Worm (Caenorhabditis elegans) whole organism, L3 larva: ENCODE data around the gene clu-1.

Source experiments
- R02D3.7 ChIP-seq: fragments of 150-350 bp; optimal IDR thresholded peaks from 2 replicates; lab custom pipeline; 2014; ENCODE audit warnings: missing biosample characterization, missing genetic modification characterization
- ama-1 ChIP-seq: fragments of 150-350 bp; optimal IDR thresholded peaks from 2 replicates; lab custom pipeline; 2018
- ceh-82 ChIP-seq: fragments of 150-350 bp; optimal IDR thresholded peaks from 2 replicates; lab custom pipeline; 2014; ENCODE audit warnings: missing biosample characterization, missing genetic modification characterization
- ceh-9 ChIP-seq: sonication (generic microtip); optimal IDR thresholded peaks from 2 replicates; lab custom pipeline; 2018; ENCODE audit warnings: missing biosample characterization, missing genetic modification characterization
- elt-1 ChIP-seq: fragments of 150-350 bp; optimal IDR thresholded peaks from 2 replicates; lab custom pipeline; 2014; ENCODE audit warnings: missing biosample characterization, missing genetic modification characterization
- pha-4 ChIP-seq: fragments of 150-350 bp; optimal IDR thresholded peaks from 2 replicates; lab custom pipeline; 2014; ENCODE audit warnings: missing biosample characterization, missing genetic modification reagents, missing genetic modification characterization
- sea-2 ChIP-seq: fragments of 150-350 bp; sonication (generic microtip); optimal IDR thresholded peaks from 4 replicates; lab custom pipeline; 2014; ENCODE audit warnings: missing biosample characterization, missing genetic modification reagents, missing genetic modification characterization
- skn-1 ChIP-seq: fragments of 150-350 bp; optimal IDR thresholded peaks from 2 replicates; lab custom pipeline; 2014; ENCODE audit warnings: missing biosample characterization, missing genetic modification characterization
- tbx-2 ChIP-seq: sonication (generic microtip); optimal IDR thresholded peaks from 2 replicates; lab custom pipeline; 2016; ENCODE audit warnings: mild to moderate bottlenecking, missing genetic modification characterization, missing compliant biosample characterization
- unc-39 ChIP-seq: sonication (generic microtip); optimal IDR thresholded peaks from 4 replicates; lab custom pipeline; 2017; ENCODE audit warnings: missing biosample characterization, missing genetic modification characterization
- unc-62 ChIP-seq: fragments of 150-350 bp; sonication (generic microtip); optimal IDR thresholded peaks from 4 replicates; lab custom pipeline; 2014; ENCODE audit warnings: missing biosample characterization, missing genetic modification reagents, missing genetic modification characterization
- ztf-4 ChIP-seq: fragments of 150-350 bp; optimal IDR thresholded peaks from 2 replicates; lab custom pipeline; 2014; ENCODE audit warnings: missing biosample characterization, missing genetic modification characterization

ce11 chrIII:9568451-9568850 lies 47.2 kb upstream of the clu-1 start, which contains the start of gene C48B4.13:
- TF ChIP-seq unc-62 (GFP tag; lab: Kevin White, UChicago) (no peak), ama-1 (lab: Kevin White, UChicago) (no peak), skn-1 (tag; lab: Kevin White, UChicago) (no peak), elt-1 (tag; lab: Kevin White, UChicago) (no peak), pha-4 (tag; lab: Kevin White, UChicago) (no peak), sea-2 (GFP tag; lab: Kevin White, UChicago) (no peak), ceh-9 (tag; lab: Kevin White, UChicago) (no peak), ceh-82 (tag; lab: Kevin White, UChicago) (no peak), R02D3.7 (no peak), unc-39 (no peak), ztf-4 (tag; lab: Kevin White, UChicago) (no peak), tbx-2 (no peak)
